Worm (Caenorhabditis elegans) whole organism, mixed stage, embryonic: ENCODE measurements around the gene sri-40.

ENCODE experiments used
- bed-3 ChIP-seq: fragments of 200-800 bp; sonication (Bioruptor generic); optimal IDR thresholded peaks from 3 replicates; lab custom pipeline; 2018; ENCODE audit warnings: mild to moderate bottlenecking, missing genetic modification characterization, moderate library complexity, missing compliant biosample characterization
- blmp-1 ChIP-seq: fragments of 150-350 bp; optimal IDR thresholded peaks from 2 replicates; lab custom pipeline; 2014; ENCODE audit warnings: missing biosample characterization, missing genetic modification characterization
- ces-1 ChIP-seq: fragments of 150-350 bp; optimal IDR thresholded peaks from 2 replicates; lab custom pipeline; 2014; ENCODE audit warnings: missing biosample characterization, missing genetic modification reagents, missing genetic modification characterization
- elt-1 ChIP-seq: sonication (generic microtip); optimal IDR thresholded peaks from 2 replicates; lab custom pipeline; 2017; ENCODE audit warnings: missing genetic modification characterization, mild to moderate bottlenecking, missing compliant biosample characterization, antibody characterized with exemption, moderate library complexity, borderline replicate concordance; ENCODE audit not compliant: insufficient read depth
- hlh-1 ChIP-seq: fragments of 150-350 bp; optimal IDR thresholded peaks from 2 replicates; lab custom pipeline; 2014; ENCODE audit warnings: missing biosample characterization, missing genetic modification reagents, missing genetic modification characterization
- mep-1 ChIP-seq: fragments of 150-350 bp; optimal IDR thresholded peaks from 2 replicates; lab custom pipeline; 2017; ENCODE audit warnings: missing biosample characterization, missing genetic modification reagents, missing genetic modification characterization, inconsistent platforms
- mls-2 ChIP-seq: sonication (generic microtip); optimal IDR thresholded peaks from 2 replicates; lab custom pipeline; 2016; ENCODE audit warnings: mild to moderate bottlenecking, missing genetic modification characterization, moderate library complexity, missing compliant biosample characterization
- nhr-12 ChIP-seq: fragments of 150-350 bp; optimal IDR thresholded peaks from 2 replicates; lab custom pipeline; 2014; ENCODE audit warnings: missing biosample characterization, missing genetic modification characterization
- tbx-8 ChIP-seq: fragments of 200-800 bp; sonication (Bioruptor generic); optimal IDR thresholded peaks from 2 replicates; lab custom pipeline; 2018; ENCODE audit warnings: mild to moderate bottlenecking, missing genetic modification characterization, moderate library complexity, missing compliant biosample characterization
- unc-39 ChIP-seq: fragments of 150-350 bp; optimal IDR thresholded peaks from 2 replicates; lab custom pipeline; 2014; ENCODE audit warnings: missing biosample characterization, missing genetic modification characterization

- TF ChIP-seq mep-1 (no peak), nhr-12 (tag; lab: Kevin White, UChicago) (no peak), unc-39 (tag; lab: Kevin White, UChicago) (no peak), blmp-1 (tag; lab: Kevin White, UChicago) (no peak), elt-1 (tag; lab: Kevin White, UChicago) (no peak), tbx-8 (GFP tag; lab: Kevin White, UChicago) (no peak), ces-1 (GFP tag; lab: Kevin White, UChicago) (no peak), mls-2 (tag; lab: Kevin White, UChicago) (no peak), hlh-1 (tag; lab: Kevin White, UChicago) (no peak), bed-3 (no peak)
Measured at ce11 chrII:3221730-3222129, 44.0 kb downstream of the sri-40 start, which contains the start of gene ZC239.14.
